In genomic region chr3L:16182633-16183462, dm6 we compare ENCODE assay signal across 2 fruit fly cellular contexts.
TF ChIP-seq lines count a peak whose summit lies in the region.

No protein-coding gene starts in this region.

TF ChIP-seq in whole organism, embryonic, 481 proteins besides CTCF, POLR2A, EP300 and RAD21 (continued from another document):
- TF ChIP-seq ci (GFP tag; IDR thresholded peaks at IDR 0.05; lab: Robert Waterston, UW), result 0 out of 3 replicates have a peak, but pooled peaks have one; percentile 7
- peak; percentile 9 for TF ChIP-seq CG7556 (GFP tag; optimal IDR thresholded peaks at IDR 0.05; lab: Kevin White, UChicago)
- no peak for TF ChIP-seq pros (GFP tag; optimal IDR thresholded peaks at IDR 0.05; lab: Kevin White, UChicago)
- TF ChIP-seq sima (GFP tag; optimal IDR thresholded peaks at IDR 0.05; lab: Kevin White, UChicago), result no peak
- peak; percentile 50 for TF ChIP-seq cg (GFP tag; optimal IDR thresholded peaks at IDR 0.05; lab: Kevin White, UChicago)
- TF ChIP-seq CG17912 (GFP tag; optimal IDR thresholded peaks at IDR 0.05; lab: Kevin White, UChicago), result no peak
- TF ChIP-seq grau (tag; optimal IDR thresholded peaks at IDR 0.05; lab: Kevin White, UChicago), result peak; percentile 60
- TF ChIP-seq Med (GFP tag; lab: Kevin White, UChicago), result peak; percentile 43
- TF ChIP-seq Abd-B (GFP tag; optimal IDR thresholded peaks at IDR 0.05; lab: Kevin White, UChicago), result no peak

TF ChIP-seq in whole organism, prepupa, 60 proteins besides CTCF, POLR2A, EP300 and RAD21 (continued from another document):
- peak; percentile 15 for TF ChIP-seq spab (GFP tag; optimal IDR thresholded peaks at IDR 0.05; lab: Kevin White, UChicago)
- TF ChIP-seq cyc (GFP tag; optimal IDR thresholded peaks at IDR 0.05; lab: Kevin White, UChicago), result peak; percentile 63
- no peak for TF ChIP-seq CG15336 (GFP tag; IDR thresholded peaks at IDR 0.05; lab: Robert Waterston, UW)
- TF ChIP-seq CG6808 (GFP tag; optimal IDR thresholded peaks at IDR 0.05; lab: Kevin White, UChicago), result no peak
- peak in 1 of 2 experiments; percentile 9 for TF ChIP-seq salr (GFP tag; optimal IDR thresholded peaks at IDR 0.05; lab: Kevin White, UChicago)
- peak; percentile 31 for TF ChIP-seq Sox14 (GFP tag; optimal IDR thresholded peaks at IDR 0.05; lab: Kevin White, UChicago)
- peak; percentile 36 for TF ChIP-seq CG10631 (GFP tag; optimal IDR thresholded peaks at IDR 0.05; lab: Kevin White, UChicago)
- TF ChIP-seq svp (GFP tag; lab: Kevin White, UChicago), result peak; percentile 89
- peak; percentile 33 for TF ChIP-seq Ets96B (tag; optimal IDR thresholded peaks at IDR 0.05; lab: Kevin White, UChicago)
- TF ChIP-seq dac (GFP tag; optimal IDR thresholded peaks at IDR 0.05; lab: Kevin White, UChicago), result no peak
- peak; percentile 18 for TF ChIP-seq fd59A (GFP tag; optimal IDR thresholded peaks at IDR 0.05; lab: Kevin White, UChicago)
- peak; percentile 37 for TF ChIP-seq CG10669 (GFP tag; optimal IDR thresholded peaks at IDR 0.05; lab: Kevin White, UChicago)
- no peak for TF ChIP-seq Blimp-1 (GFP tag; optimal IDR thresholded peaks at IDR 0.05; lab: Kevin White, UChicago)
- peak; percentile 59 for TF ChIP-seq OdsH (GFP tag; optimal IDR thresholded peaks at IDR 0.05; lab: Kevin White, UChicago)
- TF ChIP-seq lz (GFP tag; optimal IDR thresholded peaks at IDR 0.05; lab: Kevin White, UChicago), result peak; percentile 34
- TF ChIP-seq dsx (GFP tag; optimal IDR thresholded peaks at IDR 0.05; lab: Kevin White, UChicago; ENCODE audit: poor library complexity, severe bottlenecking), result peak; percentile 6
- TF ChIP-seq CG11762 (GFP tag; optimal IDR thresholded peaks at IDR 0.05; lab: Kevin White, UChicago; ENCODE audit: insufficient read depth), result peak; percentile 28
- no peak for TF ChIP-seq CG32006 (GFP tag; optimal IDR thresholded peaks at IDR 0.05; lab: Kevin White, UChicago)
- peak; percentile 26 for TF ChIP-seq Eip75B (GFP tag; optimal IDR thresholded peaks at IDR 0.05; lab: Kevin White, UChicago)
- peak; percentile 57 for TF ChIP-seq CG34406 (GFP tag; optimal IDR thresholded peaks at IDR 0.05; lab: Kevin White, UChicago)
- TF ChIP-seq Sox102F (GFP tag; optimal IDR thresholded peaks at IDR 0.05; lab: Kevin White, UChicago), result peak; percentile 62
- peak; percentile 32 for TF ChIP-seq CG3919 (GFP tag; optimal IDR thresholded peaks at IDR 0.05; lab: Kevin White, UChicago)
- TF ChIP-seq Eip78C (GFP tag; lab: Kevin White, UChicago), result peak; percentile 89
- TF ChIP-seq esn (GFP tag; optimal IDR thresholded peaks at IDR 0.05; lab: Kevin White, UChicago), result peak; percentile 72
TF ChIP-seq in whole organism, prepupa: peak in this region for 34.
